Fruit fly (Drosophila melanogaster): ENCODE data around the gene run.

run gene

DNA sequence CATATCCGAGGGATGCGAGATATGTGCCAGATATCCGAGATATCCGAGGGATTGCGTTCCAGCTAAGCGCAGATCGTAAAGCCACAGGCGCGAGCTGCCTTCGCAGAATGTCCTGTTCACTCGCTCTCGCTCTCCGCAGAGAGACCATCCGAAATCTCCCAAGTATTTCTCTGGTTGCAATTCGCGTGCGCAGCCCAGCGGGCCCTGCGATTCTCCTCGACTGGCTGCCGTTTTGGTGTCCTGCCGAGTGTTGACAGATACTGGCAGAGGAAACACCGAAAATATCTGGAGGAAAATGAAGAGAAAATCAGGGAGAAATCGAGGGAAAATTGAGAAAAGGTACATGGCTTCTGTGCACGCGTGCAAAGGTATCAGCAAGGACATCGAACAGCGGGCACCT lies 27.0 kb downstream of the run start:
- no peak for TF ChIP-seq Abd-B (GFP tag; optimal IDR thresholded peaks at IDR 0.05)
- no peak for TF ChIP-seq Hnf4 (GFP tag; optimal IDR thresholded peaks at IDR 0.05)
- no peak for TF ChIP-seq sage (GFP tag; optimal IDR thresholded peaks at IDR 0.05)
- TF ChIP-seq rgr (GFP tag; optimal IDR thresholded peaks at IDR 0.05), result no peak
- TF ChIP-seq pan (optimal IDR thresholded peaks at IDR 0.05), result no peak
- TF ChIP-seq OdsH (GFP tag; optimal IDR thresholded peaks at IDR 0.05), result no peak
- no peak for TF ChIP-seq Hr83 (GFP tag; optimal IDR thresholded peaks at IDR 0.05; ENCODE audit: poor library complexity, severe bottlenecking)

DNA sequence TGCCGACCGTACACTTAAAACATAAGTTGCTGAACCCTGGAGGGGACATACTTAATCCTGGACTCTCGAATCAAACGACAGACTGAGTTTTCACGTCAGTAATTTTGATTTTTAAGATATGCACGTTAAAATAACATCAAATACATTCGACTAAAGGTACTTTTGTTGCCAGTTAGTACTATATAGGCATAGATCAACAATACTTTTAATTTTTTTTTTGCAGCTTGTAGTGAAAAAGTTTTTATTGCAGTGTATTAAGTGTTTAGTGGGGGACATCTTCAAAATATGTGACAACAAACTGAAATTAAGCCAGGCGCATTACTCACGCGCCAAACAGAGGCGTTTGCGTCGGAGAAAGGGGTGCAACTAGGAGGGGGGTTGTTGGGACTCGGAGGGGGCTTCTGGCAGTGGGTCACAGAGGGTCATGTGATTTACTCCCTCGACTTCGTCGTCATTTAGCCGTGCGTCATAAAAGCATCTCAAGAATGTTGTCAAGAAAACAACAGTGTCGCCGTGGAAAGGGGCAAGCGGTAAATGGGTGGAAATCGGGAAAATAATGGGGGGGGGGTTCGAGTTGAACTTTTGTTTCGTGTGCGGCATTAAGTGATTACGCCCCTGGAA lies 31.4 kb downstream of the run start:
- no peak for TF ChIP-seq brk (GFP tag; optimal IDR thresholded peaks at IDR 0.05)
- no peak for TF ChIP-seq ey (GFP tag; optimal IDR thresholded peaks at IDR 0.05)
- no peak for TF ChIP-seq woc (GFP tag; optimal IDR thresholded peaks at IDR 0.05)
- TF ChIP-seq sage (GFP tag; optimal IDR thresholded peaks at IDR 0.05), result no peak
- TF ChIP-seq Dif (GFP tag; optimal IDR thresholded peaks at IDR 0.05; ENCODE audit: partially characterized antibody), result no peak
- TF ChIP-seq HLH106 (tag; optimal IDR thresholded peaks at IDR 0.05), result no peak
- no peak for TF ChIP-seq Vsx2 (GFP tag; optimal IDR thresholded peaks at IDR 0.05; ENCODE audit: partially characterized antibody)
- no peak for TF ChIP-seq psq (GFP tag; optimal IDR thresholded peaks at IDR 0.05)
- no peak for TF ChIP-seq dl (GFP tag; optimal IDR thresholded peaks at IDR 0.05; ENCODE audit: insufficient read depth in 1 of 2, partially characterized antibody in 2 of 2)
- no peak for TF ChIP-seq Rel (GFP tag; optimal IDR thresholded peaks at IDR 0.05)
- TF ChIP-seq Rel (tag; optimal IDR thresholded peaks at IDR 0.05), result no peak
- TF ChIP-seq Hnf4 (GFP tag; optimal IDR thresholded peaks at IDR 0.05), result no peak
- no peak for TF ChIP-seq fru (GFP tag; optimal IDR thresholded peaks at IDR 0.05)
- no peak for TF ChIP-seq foxo (GFP tag; optimal IDR thresholded peaks at IDR 0.05)
- TF ChIP-seq dsf (GFP tag; optimal IDR thresholded peaks at IDR 0.05; ENCODE audit: borderline replicate concordance), result no peak
- no peak for TF ChIP-seq CG32264 (GFP tag; optimal IDR thresholded peaks at IDR 0.05)
- TF ChIP-seq Abd-B (GFP tag; optimal IDR thresholded peaks at IDR 0.05), result no peak
- no peak for TF ChIP-seq pan (optimal IDR thresholded peaks at IDR 0.05)
- TF ChIP-seq N (GFP tag; optimal IDR thresholded peaks at IDR 0.05), result no peak
- no peak for TF ChIP-seq GATAd (GFP tag; optimal IDR thresholded peaks at IDR 0.05)

DNA sequence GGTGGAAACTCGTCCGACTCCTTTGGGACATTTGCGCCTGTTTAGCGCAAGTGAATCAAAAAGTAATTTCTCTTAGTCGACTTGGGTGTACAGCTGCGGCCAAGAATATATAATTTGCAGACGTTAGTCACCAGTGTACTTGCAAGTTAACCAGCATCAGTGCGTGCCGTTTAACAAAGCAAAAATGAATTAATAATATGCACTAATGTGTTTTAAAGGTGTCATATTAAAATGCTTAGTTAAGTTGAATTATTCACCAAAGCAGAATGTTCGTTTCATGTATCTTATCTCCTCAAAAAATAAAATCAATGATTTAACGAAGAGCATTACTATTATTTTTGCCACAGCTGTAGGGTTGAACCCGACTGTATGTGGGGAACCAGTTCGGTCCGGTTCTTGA lies 32.7 kb downstream of the run start:
- no peak for TF ChIP-seq sage (GFP tag; optimal IDR thresholded peaks at IDR 0.05)
- no peak for TF ChIP-seq dl (GFP tag; optimal IDR thresholded peaks at IDR 0.05; ENCODE audit: insufficient read depth in 1 of 2, partially characterized antibody in 2 of 2)
- no peak for TF ChIP-seq Dfd (GFP tag; optimal IDR thresholded peaks at IDR 0.05)
- no peak for TF ChIP-seq Mio (GFP tag; optimal IDR thresholded peaks at IDR 0.05)
- TF ChIP-seq rgr (GFP tag; optimal IDR thresholded peaks at IDR 0.05), result no peak
- TF ChIP-seq GATAd (GFP tag; optimal IDR thresholded peaks at IDR 0.05), result no peak
- TF ChIP-seq dsf (GFP tag; optimal IDR thresholded peaks at IDR 0.05; ENCODE audit: borderline replicate concordance), result no peak
- TF ChIP-seq Dif (GFP tag; optimal IDR thresholded peaks at IDR 0.05; ENCODE audit: partially characterized antibody), result no peak
- TF ChIP-seq Myc (optimal IDR thresholded peaks at IDR 0.05), result no peak
- TF ChIP-seq Vsx2 (GFP tag; optimal IDR thresholded peaks at IDR 0.05; ENCODE audit: partially characterized antibody), result no peak
- no peak for TF ChIP-seq fru (GFP tag; optimal IDR thresholded peaks at IDR 0.05)
- no peak for TF ChIP-seq CrebA (GFP tag; optimal IDR thresholded peaks at IDR 0.05; ENCODE audit: borderline replicate concordance)
- TF ChIP-seq pan (optimal IDR thresholded peaks at IDR 0.05), result no peak
- no peak for TF ChIP-seq Sp1 (GFP tag; optimal IDR thresholded peaks at IDR 0.05)

DNA sequence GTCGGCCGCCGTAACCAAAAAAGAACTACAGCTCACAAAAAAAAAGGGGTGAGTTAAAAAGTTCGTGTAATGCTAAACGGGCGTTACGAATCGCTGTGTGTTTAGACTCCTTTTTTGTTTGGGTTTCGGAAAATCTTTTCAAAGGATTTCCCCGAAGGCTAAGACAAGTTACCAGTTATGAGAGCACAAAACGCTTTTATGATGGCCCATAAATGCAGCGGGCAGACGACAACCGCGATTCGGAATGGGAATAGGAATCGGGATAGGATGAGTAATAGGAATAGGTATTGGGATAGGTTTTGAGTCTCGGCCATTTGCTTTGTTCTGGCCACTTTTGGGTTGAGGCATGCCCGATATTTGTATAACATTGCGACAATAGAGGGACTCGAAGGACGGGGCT lies 34.0 kb downstream of the run start:
- TF ChIP-seq Dfd (GFP tag; optimal IDR thresholded peaks at IDR 0.05), result no peak
- TF ChIP-seq Rel (GFP tag; optimal IDR thresholded peaks at IDR 0.05), result no peak
- TF ChIP-seq Rel (tag; optimal IDR thresholded peaks at IDR 0.05), result no peak
- no peak for TF ChIP-seq ey (GFP tag; optimal IDR thresholded peaks at IDR 0.05)

DNA sequence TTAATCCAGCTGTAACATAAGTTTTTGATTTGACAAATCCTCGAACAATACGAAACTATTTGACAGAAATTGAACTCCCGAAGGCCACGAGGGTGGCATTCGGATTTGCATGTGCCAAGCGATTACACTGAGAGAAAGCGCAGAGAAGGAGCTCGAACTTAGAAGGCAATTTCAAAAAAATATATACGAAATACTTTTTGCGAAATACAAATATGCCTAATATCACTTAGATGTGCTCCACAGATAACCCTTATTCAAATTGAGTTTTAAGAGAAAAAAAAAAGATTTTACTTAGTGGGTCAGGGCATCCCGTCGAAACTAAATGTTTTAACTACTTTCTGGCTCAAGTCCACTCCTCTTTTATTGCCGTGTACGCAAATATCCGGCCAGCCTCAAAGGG lies 38.1 kb downstream of the run start:
- TF ChIP-seq foxo (GFP tag; optimal IDR thresholded peaks at IDR 0.05), result peak in 1 of 2 experiments; percentile 6
- TF ChIP-seq h (GFP tag; optimal IDR thresholded peaks at IDR 0.05), result no peak

DNA sequence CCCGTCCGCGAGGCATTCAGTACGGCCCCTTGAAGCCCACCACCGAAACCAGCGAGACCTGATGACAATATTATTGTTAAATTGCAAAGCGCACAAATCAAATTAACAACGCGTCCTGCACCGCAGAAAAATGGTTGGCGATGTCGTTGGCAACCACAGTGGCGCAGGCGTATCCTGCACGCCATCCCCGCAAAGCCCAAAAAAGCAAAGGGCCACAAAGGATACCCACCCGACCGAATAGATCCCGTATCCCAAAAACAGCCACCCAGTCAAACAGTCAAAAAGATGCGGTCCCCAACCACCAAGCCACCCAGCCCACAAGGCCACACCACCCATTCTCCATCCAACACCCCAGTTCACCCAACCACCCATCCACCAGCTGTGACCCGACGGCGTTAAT lies 41.0 kb downstream of the run start:
- no peak for TF ChIP-seq pan (optimal IDR thresholded peaks at IDR 0.05)
- TF ChIP-seq sage (GFP tag; optimal IDR thresholded peaks at IDR 0.05), result no peak

All from whole organism, wandering third instar larva.